Worm (Caenorhabditis elegans): ENCODE measurements around the gene set-16.

Gene set-16

ce11 chrIII:13643534-13643933 is at the start of gene set-16, which contains the start of gene drr-2:
set-16 (plus strand) TSS chrIII:13643916.
drr-2 (minus strand) TSS chrIII:13643570.
- TF ChIP-seq aly-1 (tag; optimal IDR thresholded peaks at IDR 0.05) (no peak), ceh-36 (tag; optimal IDR thresholded peaks at IDR 0.05) (peak; percentile 51), flt-1 (GFP tag; IDR thresholded peaks at IDR 0.05) (peak; percentile 50), F13C5.2 (tag; optimal IDR thresholded peaks at IDR 0.05) (peak; percentile 90), hmbx-1 (tag; optimal IDR thresholded peaks at IDR 0.05) (no peak), pes-1 (GFP tag; IDR thresholded peaks at IDR 0.05) (peak; percentile 54; the same call in 1 of the 2 replicates), hmg-4 (GFP tag; optimal IDR thresholded peaks at IDR 0.05) (peak; percentile 82), ets-7 (tag; optimal IDR thresholded peaks at IDR 0.05) (peak; percentile 34), tra-4 (tag; optimal IDR thresholded peaks at IDR 0.05) (peak; percentile 34), hnd-1 (tag; optimal IDR thresholded peaks at IDR 0.05) (no peak), B0310.2 (tag; optimal IDR thresholded peaks at IDR 0.05) (no peak), tbx-37 (GFP tag; conservative IDR thresholded peaks at IDR 0.05) (peak; percentile 20; the same call in 1 of the 2 replicates), ceh-13 (GFP tag; optimal IDR thresholded peaks at IDR 0.05) (no peak), sea-1 (GFP tag; conservative IDR thresholded peaks at IDR 0.05) (peak; percentile 67; the same call in 1 of the 2 replicates)

DNA sequence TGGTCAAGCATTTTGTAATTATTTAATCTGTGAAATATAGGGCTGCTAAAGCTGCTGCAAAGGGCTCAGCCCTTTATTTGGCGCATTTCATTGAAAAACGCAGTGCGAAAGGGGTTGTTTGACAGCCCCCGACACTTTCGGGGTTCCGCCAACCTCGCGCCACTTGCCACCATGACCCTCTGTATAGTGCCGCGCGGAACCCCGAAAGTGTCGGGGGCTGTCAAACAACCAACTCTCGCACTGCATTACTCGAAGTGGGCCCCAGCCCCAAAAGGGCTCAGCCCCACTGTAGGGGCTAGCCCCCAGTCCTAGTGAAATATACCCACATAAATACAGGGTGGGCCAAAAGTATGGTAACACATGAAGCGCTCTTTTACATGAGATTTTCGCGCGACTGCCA is 43.5 kb upstream of the set-16 start:
- TF ChIP-seq flt-1 (GFP tag; IDR thresholded peaks at IDR 0.05) = no peak
- no peak for TF ChIP-seq aly-1 (tag; optimal IDR thresholded peaks at IDR 0.05)
- TF ChIP-seq tbx-37 (GFP tag; conservative IDR thresholded peaks at IDR 0.05) = no peak
- TF ChIP-seq pes-1 (GFP tag; IDR thresholded peaks at IDR 0.05) = no peak
- no peak for TF ChIP-seq F13C5.2 (tag; optimal IDR thresholded peaks at IDR 0.05)
- TF ChIP-seq sea-1 (GFP tag; conservative IDR thresholded peaks at IDR 0.05) = no peak
- TF ChIP-seq tbx-11 (GFP tag; IDR thresholded peaks at IDR 0.05) = no peak
- TF ChIP-seq ceh-36 (tag; optimal IDR thresholded peaks at IDR 0.05) = no peak
- TF ChIP-seq hnd-1 (tag; optimal IDR thresholded peaks at IDR 0.05) = no peak
- no peak for TF ChIP-seq tra-4 (tag; optimal IDR thresholded peaks at IDR 0.05)
- no peak for TF ChIP-seq hmg-4 (GFP tag; optimal IDR thresholded peaks at IDR 0.05)
- no peak for TF ChIP-seq ama-1 (optimal IDR thresholded peaks at IDR 0.05)
- TF ChIP-seq ceh-13 (GFP tag; optimal IDR thresholded peaks at IDR 0.05) = no peak

DNA sequence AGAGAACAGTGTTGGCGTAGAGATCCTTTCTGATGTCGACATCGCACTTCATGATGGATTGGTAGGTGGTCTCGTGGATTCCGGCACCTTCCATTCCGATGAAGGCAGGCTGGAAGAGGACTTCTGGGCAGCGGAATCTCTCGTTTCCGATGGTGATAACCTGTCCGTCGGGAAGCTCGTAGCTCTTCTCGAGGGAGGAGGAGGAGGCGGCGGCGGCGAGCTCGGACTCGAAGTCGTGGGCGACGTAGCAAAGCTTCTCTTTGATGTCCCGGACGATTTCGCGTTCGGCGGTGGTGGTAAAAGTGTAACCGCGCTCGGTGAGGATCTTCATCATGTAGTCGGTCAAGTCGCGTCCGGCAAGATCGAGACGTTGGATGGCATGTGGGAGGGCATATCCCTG is 38.9 kb upstream of the set-16 start:
- TF ChIP-seq ets-7 (tag; optimal IDR thresholded peaks at IDR 0.05) (no peak), sea-1 (GFP tag; conservative IDR thresholded peaks at IDR 0.05) (no peak), pes-1 (GFP tag; IDR thresholded peaks at IDR 0.05) (no peak), tbx-11 (GFP tag; IDR thresholded peaks at IDR 0.05) (no peak), ama-1 (optimal IDR thresholded peaks at IDR 0.05) (no peak), hmbx-1 (tag; optimal IDR thresholded peaks at IDR 0.05) (no peak)

- TF ChIP-seq hmg-4 (GFP tag; optimal IDR thresholded peaks at IDR 0.05) (no peak), F13C5.2 (tag; optimal IDR thresholded peaks at IDR 0.05) (no peak), scrt-1 (GFP tag; IDR thresholded peaks at IDR 0.05) (no peak), aly-1 (tag; optimal IDR thresholded peaks at IDR 0.05) (no peak), flt-1 (GFP tag; IDR thresholded peaks at IDR 0.05) (no peak), tbx-37 (GFP tag; conservative IDR thresholded peaks at IDR 0.05) (no peak), ama-1 (optimal IDR thresholded peaks at IDR 0.05) (no peak), tra-4 (tag; optimal IDR thresholded peaks at IDR 0.05) (no peak), hmbx-1 (tag; optimal IDR thresholded peaks at IDR 0.05) (no peak), tbx-11 (GFP tag; IDR thresholded peaks at IDR 0.05) (no peak), B0310.2 (tag; optimal IDR thresholded peaks at IDR 0.05) (no peak), pes-1 (GFP tag; IDR thresholded peaks at IDR 0.05) (no peak), ets-7 (tag; optimal IDR thresholded peaks at IDR 0.05) (no peak), sea-1 (GFP tag; conservative IDR thresholded peaks at IDR 0.05) (no peak)
Measured at ce11 chrIII:13606016-13606530, 37.6 kb upstream of the set-16 start, which contains the start of gene act-5. act-5 (minus strand) TSS chrIII:13606066.

ce11 chrIII:13606865-13607264 is 36.9 kb upstream of the set-16 start:
- no peak for TF ChIP-seq tbx-37 (GFP tag; conservative IDR thresholded peaks at IDR 0.05)
- no peak for TF ChIP-seq ceh-36 (tag; optimal IDR thresholded peaks at IDR 0.05)
- no peak for TF ChIP-seq ama-1 (optimal IDR thresholded peaks at IDR 0.05)
- TF ChIP-seq pes-1 (GFP tag; IDR thresholded peaks at IDR 0.05) = no peak
- TF ChIP-seq ets-7 (tag; optimal IDR thresholded peaks at IDR 0.05) = no peak
- TF ChIP-seq sea-1 (GFP tag; conservative IDR thresholded peaks at IDR 0.05) = no peak
- no peak for TF ChIP-seq tbx-11 (GFP tag; IDR thresholded peaks at IDR 0.05)
- TF ChIP-seq tra-4 (tag; optimal IDR thresholded peaks at IDR 0.05) = no peak
- TF ChIP-seq hnd-1 (tag; optimal IDR thresholded peaks at IDR 0.05) = no peak
- no peak for TF ChIP-seq hmbx-1 (tag; optimal IDR thresholded peaks at IDR 0.05)
- no peak for TF ChIP-seq ceh-13 (GFP tag; optimal IDR thresholded peaks at IDR 0.05)
- no peak for TF ChIP-seq flt-1 (GFP tag; IDR thresholded peaks at IDR 0.05)
- no peak for TF ChIP-seq F13C5.2 (tag; optimal IDR thresholded peaks at IDR 0.05)
- no peak for TF ChIP-seq B0310.2 (tag; optimal IDR thresholded peaks at IDR 0.05)

DNA sequence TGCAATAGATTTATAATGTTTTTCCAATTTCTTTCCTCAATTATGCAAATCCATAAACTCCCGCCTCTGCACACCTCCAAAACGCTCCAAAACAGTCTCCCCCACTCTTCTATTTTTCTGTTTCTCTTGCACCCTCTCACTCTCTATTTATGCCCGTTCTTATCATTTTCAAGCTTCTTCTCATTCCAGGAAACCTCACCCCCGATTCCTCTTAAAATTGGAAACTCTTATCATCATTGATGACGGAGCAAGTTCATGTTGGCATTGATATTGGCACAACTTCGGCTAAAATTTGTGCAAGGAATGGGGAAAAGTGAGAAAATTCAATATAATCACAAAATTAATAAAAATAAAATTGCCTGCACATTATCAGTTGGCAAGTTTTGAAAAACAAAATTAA is 35.9 kb upstream of the set-16 start, which contains the start of gene shpk-1:
Gene shpk-1, plus strand, starts transcription at position 188 of the 400 bp plus-strand sequence.
- TF ChIP-seq pes-1 (GFP tag; IDR thresholded peaks at IDR 0.05) (no peak), ama-1 (optimal IDR thresholded peaks at IDR 0.05) (no peak), tra-4 (tag; optimal IDR thresholded peaks at IDR 0.05) (no peak), ceh-36 (tag; optimal IDR thresholded peaks at IDR 0.05) (no peak), sea-1 (GFP tag; conservative IDR thresholded peaks at IDR 0.05) (no peak), hmg-4 (GFP tag; optimal IDR thresholded peaks at IDR 0.05) (no peak), ceh-13 (GFP tag; optimal IDR thresholded peaks at IDR 0.05) (no peak)

DNA sequence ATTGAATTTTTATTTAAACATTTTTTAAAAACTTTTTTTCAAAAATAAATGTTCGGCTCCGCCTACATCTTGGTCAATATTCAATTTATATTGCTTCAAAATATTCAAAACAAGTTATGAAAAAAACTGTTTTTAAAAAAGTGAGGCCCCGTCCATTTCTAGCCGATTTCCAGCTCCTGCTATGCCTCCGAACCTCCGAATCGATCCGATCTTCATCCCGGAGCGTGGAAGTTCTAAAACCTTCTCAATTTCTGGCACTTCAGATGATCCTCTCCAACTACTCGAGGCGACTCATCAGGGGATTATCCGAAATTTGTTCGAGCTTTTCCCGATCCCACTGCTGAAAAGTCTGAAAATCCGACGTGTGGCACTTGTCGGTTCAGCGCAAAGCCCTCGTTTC is 29.5 kb upstream of the set-16 start:
- TF ChIP-seq ets-7 (tag; optimal IDR thresholded peaks at IDR 0.05) (no peak), B0310.2 (tag; optimal IDR thresholded peaks at IDR 0.05) (no peak), scrt-1 (GFP tag; IDR thresholded peaks at IDR 0.05) (no peak), ceh-13 (GFP tag; optimal IDR thresholded peaks at IDR 0.05) (no peak), tbx-37 (GFP tag; conservative IDR thresholded peaks at IDR 0.05) (no peak), tra-4 (tag; optimal IDR thresholded peaks at IDR 0.05) (no peak), F13C5.2 (tag; optimal IDR thresholded peaks at IDR 0.05) (no peak), hmg-4 (GFP tag; optimal IDR thresholded peaks at IDR 0.05) (no peak), hnd-1 (tag; optimal IDR thresholded peaks at IDR 0.05) (no peak)

All from whole organism, early embryonic.